Worm (Caenorhabditis elegans) whole organism, late embryonic: ENCODE results near the gene ciao-2B.

Experiments used
- Y22D7AL.16 ChIP-seq: sonication (generic microtip); optimal IDR thresholded peaks from 2 replicates; lab custom pipeline; 2016; ENCODE audit warnings: missing genetic modification characterization, missing compliant biosample characterization
- che-1 ChIP-seq: sonication (generic microtip); optimal IDR thresholded peaks from 2 replicates; lab custom pipeline; 2016; ENCODE audit warnings: mild to moderate bottlenecking, missing genetic modification characterization, missing compliant biosample characterization
- pqm-1 ChIP-seq: sonication (generic microtip); optimal IDR thresholded peaks from 2 replicates; lab custom pipeline; 2016; ENCODE audit warnings: missing genetic modification characterization, missing compliant biosample characterization
- pros-1 ChIP-seq: fragments of 150-350 bp; optimal IDR thresholded peaks from 2 replicates; lab custom pipeline; 2014; ENCODE audit warnings: missing biosample characterization, missing genetic modification reagents, missing genetic modification characterization
- rnt-1 ChIP-seq: sonication (generic microtip); optimal IDR thresholded peaks from 2 replicates; lab custom pipeline; 2016; ENCODE audit warnings: missing genetic modification characterization, missing compliant biosample characterization
- ttx-3 ChIP-seq: sonication (generic microtip); optimal IDR thresholded peaks from 2 replicates; lab custom pipeline; 2016; ENCODE audit warnings: missing genetic modification reagents, missing genetic modification characterization, missing compliant biosample characterization

DNA sequence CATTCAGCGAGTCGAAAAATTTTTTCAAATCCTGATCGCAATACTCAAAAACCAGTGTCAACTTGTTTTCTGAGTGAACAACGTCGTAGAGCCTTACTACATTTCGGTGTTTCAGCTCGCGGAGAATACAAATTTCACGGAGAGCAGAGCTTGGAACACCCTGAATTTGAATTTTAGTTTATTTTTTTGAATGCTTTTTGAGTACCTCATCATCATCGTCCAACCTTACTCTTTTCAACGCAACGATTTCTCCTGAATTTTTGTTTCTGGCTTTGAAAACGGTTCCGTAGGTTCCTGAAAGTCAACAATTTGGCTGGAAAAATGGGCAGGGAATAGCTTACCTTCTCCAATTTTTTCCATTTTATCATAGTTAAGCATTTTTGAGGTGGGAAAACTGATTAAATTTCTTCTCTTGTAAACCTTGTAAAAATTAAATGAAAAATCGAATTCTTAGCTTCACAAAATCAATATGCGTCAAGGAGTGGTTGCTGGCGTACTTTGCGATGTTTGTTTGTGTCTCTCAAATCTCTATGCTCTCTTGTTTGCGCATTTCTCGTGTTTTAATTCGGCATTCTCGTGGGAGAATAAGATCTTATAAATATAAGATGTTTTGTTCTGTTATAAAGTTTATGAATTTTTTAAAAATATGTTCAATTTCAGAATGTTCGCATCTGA, 26.7 kb upstream of the ciao-2B start, which contains the start of gene cdk-5:
- TF ChIP-seq pqm-1 (tag; lab: Kevin White, UChicago): no peak
- TF ChIP-seq pros-1 (tag; lab: Kevin White, UChicago): no peak
- no peak for TF ChIP-seq che-1
- TF ChIP-seq rnt-1 (tag; lab: Kevin White, UChicago): no peak
- TF ChIP-seq ttx-3 (tag; lab: Kevin White, UChicago): no peak
- no peak for TF ChIP-seq Y22D7AL.16 (tag; lab: Kevin White, UChicago)
